Worm (Caenorhabditis elegans) whole organism, L2 larva: ENCODE results near the gene cdk-5.
"Not testable (repeated sequence)": the region's sequence is repeated elsewhere in the genome, so short reads cannot be mapped to it uniquely, and the experiment has no call there.

Source experiments
- C34F6.9 ChIP-seq: fragments of 150-350 bp; optimal IDR thresholded peaks from 2 replicates; lab custom pipeline; 2014; ENCODE audit warnings: missing biosample characterization, missing genetic modification characterization
- F13H6.1 ChIP-seq: sonication (generic microtip); optimal IDR thresholded peaks from 2 replicates; lab custom pipeline; 2016; ENCODE audit warnings: missing genetic modification characterization, missing compliant biosample characterization
- Y55F3AM.14 ChIP-seq: fragments of 200-800 bp; sonication (Bioruptor generic); optimal IDR thresholded peaks from 2 replicates; lab custom pipeline; 2018; ENCODE audit warnings: mild to moderate bottlenecking, missing genetic modification characterization, missing compliant biosample characterization
- alr-1 ChIP-seq: fragments of 150-350 bp; optimal IDR thresholded peaks from 2 replicates; lab custom pipeline; 2014; ENCODE audit warnings: missing biosample characterization, missing genetic modification characterization
- aly-2 ChIP-seq: fragments of 150-350 bp; optimal IDR thresholded peaks from 2 replicates; lab custom pipeline; 2014; ENCODE audit warnings: missing biosample characterization, missing genetic modification characterization
- ama-1 ChIP-seq: fragments of 150-350 bp; optimal IDR thresholded peaks from 2 replicates; lab custom pipeline; 2018; ENCODE audit warnings: inconsistent platforms
- blmp-1 ChIP-seq: sonication (generic microtip); optimal IDR thresholded peaks from 2 replicates; lab custom pipeline; 2017; ENCODE audit warnings: missing genetic modification characterization, mild to moderate bottlenecking, missing compliant biosample characterization, antibody characterized with exemption, moderate library complexity; ENCODE audit not compliant: insufficient read depth
- ceh-16 ChIP-seq: fragments of 150-350 bp; optimal IDR thresholded peaks from 2 replicates; lab custom pipeline; 2014; ENCODE audit warnings: missing biosample characterization, missing genetic modification characterization
- ceh-82 ChIP-seq: fragments of 150-350 bp; optimal IDR thresholded peaks from 2 replicates; lab custom pipeline; 2014; ENCODE audit warnings: missing biosample characterization, missing genetic modification characterization
- egl-27 ChIP-seq: sonication (generic microtip); optimal IDR thresholded peaks from 3 replicates; lab custom pipeline; 2017; ENCODE audit warnings: missing biosample characterization, missing genetic modification reagents, missing genetic modification characterization
- elt-1 ChIP-seq: fragments of 150-350 bp; optimal IDR thresholded peaks from 2 replicates; lab custom pipeline; 2014; ENCODE audit warnings: missing biosample characterization, missing genetic modification characterization
- elt-3 ChIP-seq: sonication (generic microtip); optimal IDR thresholded peaks from 2 replicates; lab custom pipeline; 2017; ENCODE audit warnings: missing biosample characterization, missing genetic modification characterization
- fos-1 ChIP-seq: fragments of 150-350 bp; optimal IDR thresholded peaks from 2 replicates; lab custom pipeline; 2014; ENCODE audit warnings: missing biosample characterization, missing genetic modification characterization
- lin-11 ChIP-seq: fragments of 150-350 bp; sonication (generic microtip); optimal IDR thresholded peaks from 2 replicates; lab custom pipeline; 2014; ENCODE audit warnings: missing biosample characterization, missing genetic modification characterization, inconsistent platforms, mixed read lengths
- lin-13 ChIP-seq: fragments of 150-350 bp; optimal IDR thresholded peaks from 2 replicates; lab custom pipeline; 2014; ENCODE audit warnings: missing biosample characterization, missing genetic modification reagents, missing genetic modification characterization
- lin-39 ChIP-seq: fragments of 150-350 bp; optimal IDR thresholded peaks from 2 replicates; lab custom pipeline; 2014; ENCODE audit warnings: missing biosample characterization, missing genetic modification reagents, missing genetic modification characterization
- mbf-1 ChIP-seq: sonication (generic microtip); optimal IDR thresholded peaks from 2 replicates; lab custom pipeline; 2017; ENCODE audit warnings: missing biosample characterization, missing genetic modification characterization
- mdl-1 ChIP-seq, 2 experiments: fragments of 150-350 bp in 1 of 2; sonication (generic microtip) in 1 of 2; optimal IDR thresholded peaks; 2 replicates each; lab custom pipeline; 2017; ENCODE audit warnings: missing biosample characterization in 2 of 2, missing genetic modification characterization in 2 of 2
- nhr-12 ChIP-seq: fragments of 150-350 bp; optimal IDR thresholded peaks from 2 replicates; lab custom pipeline; 2014; ENCODE audit warnings: missing biosample characterization, missing genetic modification characterization
- nhr-129 ChIP-seq: fragments of 150-350 bp; optimal IDR thresholded peaks from 2 replicates; lab custom pipeline; 2014; ENCODE audit warnings: missing biosample characterization, missing genetic modification characterization
- nhr-21 ChIP-seq: fragments of 150-350 bp; optimal IDR thresholded peaks from 2 replicates; lab custom pipeline; 2014; ENCODE audit warnings: missing biosample characterization, missing genetic modification characterization
- nhr-23 ChIP-seq: fragments of 150-350 bp; optimal IDR thresholded peaks from 2 replicates; lab custom pipeline; 2014; ENCODE audit warnings: missing biosample characterization, missing genetic modification reagents, missing genetic modification characterization
- nhr-237 ChIP-seq: fragments of 150-350 bp; optimal IDR thresholded peaks from 2 replicates; lab custom pipeline; 2014; ENCODE audit warnings: missing biosample characterization, missing genetic modification characterization
- nhr-25 ChIP-seq: fragments of 150-350 bp; sonication (generic microtip); optimal IDR thresholded peaks from 3 replicates; lab custom pipeline; 2014; ENCODE audit warnings: missing biosample characterization, missing genetic modification characterization
- nhr-6 ChIP-seq: fragments of 150-350 bp; optimal IDR thresholded peaks from 2 replicates; lab custom pipeline; 2014; ENCODE audit warnings: missing biosample characterization, missing genetic modification characterization
- peb-1 ChIP-seq: fragments of 150-350 bp; optimal IDR thresholded peaks from 2 replicates; lab custom pipeline; 2014; ENCODE audit warnings: missing biosample characterization, missing genetic modification characterization
- sem-4 ChIP-seq: fragments of 150-350 bp; optimal IDR thresholded peaks from 2 replicates; lab custom pipeline; 2014; ENCODE audit warnings: missing biosample characterization, missing genetic modification reagents, missing genetic modification characterization
- skn-1 ChIP-seq: sonication (generic microtip); optimal IDR thresholded peaks from 2 replicates; lab custom pipeline; 2017; ENCODE audit warnings: missing biosample characterization, missing genetic modification characterization
- sma-3 ChIP-seq: sonication (generic microtip); optimal IDR thresholded peaks from 2 replicates; lab custom pipeline; 2016; ENCODE audit warnings: missing genetic modification reagents, missing genetic modification characterization, missing compliant biosample characterization
- sma-9 ChIP-seq, 2 experiments: fragments of 150-350 bp in 1 of 2; sonication (generic microtip) in 1 of 2; optimal IDR thresholded peaks; 2 replicates each; lab custom pipeline; 2014 to 2016; ENCODE audit warnings: missing genetic modification characterization in 2 of 2, mild to moderate bottlenecking in 1 of 2, missing biosample characterization in 1 of 2, missing compliant biosample characterization in 1 of 2, missing genetic modification reagents in 1 of 2, moderate library complexity in 1 of 2
- unc-39 ChIP-seq: fragments of 150-350 bp; optimal IDR thresholded peaks from 2 replicates; lab custom pipeline; 2014; ENCODE audit warnings: missing biosample characterization, missing genetic modification characterization
- unc-55 ChIP-seq: fragments of 150-350 bp; sonication (generic microtip); optimal IDR thresholded peaks from 3 replicates; lab custom pipeline; 2014; ENCODE audit warnings: missing biosample characterization, missing genetic modification reagents, missing genetic modification characterization
- unc-62 ChIP-seq: fragments of 150-350 bp; optimal IDR thresholded peaks from 2 replicates; lab custom pipeline; 2014; ENCODE audit warnings: missing biosample characterization, missing genetic modification reagents, missing genetic modification characterization
- ztf-1 ChIP-seq: fragments of 200-800 bp; sonication (Bioruptor generic); conservative IDR thresholded peaks from 2 replicates; pipeline ENCODE4 v1.3.6; 2022; ENCODE audit warnings: missing genetic modification characterization, missing compliant biosample characterization
- ztf-4 ChIP-seq: fragments of 150-350 bp; optimal IDR thresholded peaks from 2 replicates; lab custom pipeline; 2014; ENCODE audit warnings: missing biosample characterization, missing genetic modification characterization

cdk-5 gene

DNA sequence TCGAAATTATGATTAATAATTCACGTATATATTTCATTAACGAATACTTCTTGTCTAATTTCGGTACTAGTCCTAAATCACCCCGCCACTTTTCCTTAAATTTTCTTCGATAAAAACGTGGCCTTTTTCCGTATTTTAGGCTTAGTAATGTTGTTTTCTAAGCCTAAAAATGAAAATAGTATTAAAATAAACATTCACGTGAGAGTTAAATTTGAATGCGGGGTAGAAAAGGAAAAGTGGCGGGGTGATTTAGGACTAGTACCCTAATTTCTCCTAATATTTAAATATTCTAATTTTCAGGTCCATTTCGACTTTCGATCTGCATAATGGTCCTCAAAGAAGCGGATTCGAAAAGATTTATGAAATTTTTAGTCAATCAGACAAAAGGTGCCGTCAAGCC is 32.8 kb upstream of the cdk-5 start, which contains the start of gene T28A8.6:
Gene T28A8.6 (plus strand): TSS at position 301 of the 400 bp plus-strand sequence.
- TF ChIP-seq C34F6.9 (tag; lab: Kevin White, UChicago); egl-27 (tag; lab: Kevin White, UChicago); Y55F3AM.14 (GFP tag; lab: Kevin White, UChicago): not testable (repeated sequence)

DNA sequence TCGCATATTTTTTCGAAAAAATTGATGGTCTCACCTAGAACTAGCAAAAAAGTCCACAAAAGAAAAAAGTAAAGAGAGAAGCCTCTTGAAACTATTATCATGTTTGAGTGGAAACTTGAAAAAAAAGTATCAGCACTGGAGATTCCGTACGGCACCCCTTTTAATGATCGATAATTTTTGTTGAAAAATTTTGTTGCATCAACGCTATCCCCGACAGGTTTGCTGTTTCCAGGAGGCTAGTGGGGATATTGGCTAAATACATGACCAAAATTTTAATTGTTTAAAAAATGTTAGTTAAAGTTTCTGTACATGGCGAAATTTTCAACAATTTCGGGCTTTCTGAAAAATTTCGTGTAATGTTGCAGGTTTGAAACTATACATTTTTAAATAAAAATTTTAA is 29.4 kb upstream of the cdk-5 start, which contains the start of gene T28A8.2:
Gene T28A8.2 (minus strand): TSS at position 101 of the 400 bp plus-strand sequence.
- no peak for TF ChIP-seq peb-1 (tag; lab: Kevin White, UChicago)
- TF ChIP-seq aly-2 (tag; lab: Kevin White, UChicago), result no peak
- TF ChIP-seq ceh-82 (tag; lab: Kevin White, UChicago), result no peak
- TF ChIP-seq lin-11 (tag; lab: Kevin White, UChicago), result no peak
- no peak for TF ChIP-seq fos-1 (tag; lab: Kevin White, UChicago)
- no peak for TF ChIP-seq lin-13 (GFP tag; lab: Kevin White, UChicago)
- no peak for TF ChIP-seq unc-39 (tag; lab: Kevin White, UChicago)
- no peak for TF ChIP-seq ztf-1 (GFP tag; lab: Robert Waterston, UW)
- TF ChIP-seq unc-55, result no peak
- no peak for TF ChIP-seq mdl-1 (tag; optimal IDR thresholded peaks at IDR 0.05; lab: Kevin White, UChicago)
- no peak for TF ChIP-seq sem-4 (tag; lab: Kevin White, UChicago)
- no peak for TF ChIP-seq nhr-129 (tag; lab: Kevin White, UChicago)
- TF ChIP-seq lin-39 (tag; lab: Kevin White, UChicago), result no peak
- no peak for TF ChIP-seq ztf-4 (tag; lab: Kevin White, UChicago)

DNA sequence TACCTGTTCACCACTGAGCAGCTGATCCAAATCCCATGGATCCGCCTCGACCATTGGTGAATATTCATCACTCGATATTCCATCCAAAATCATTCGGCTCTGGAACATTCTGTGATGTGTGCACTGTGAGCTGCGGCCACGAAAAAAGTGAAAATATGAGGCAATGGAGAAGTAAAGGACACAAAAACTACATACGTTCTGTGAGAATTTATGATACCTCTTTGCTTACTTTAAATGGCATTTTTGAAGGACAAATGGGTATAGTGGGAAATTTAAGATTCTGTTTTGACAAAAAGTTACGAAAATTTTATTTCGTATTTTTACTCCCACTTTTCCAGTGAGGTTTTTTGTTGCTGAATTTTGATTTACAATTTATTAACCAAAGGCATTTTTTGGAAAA is 26.2 kb upstream of the cdk-5 start, which contains the start of gene twk-40:
Gene twk-40 (minus strand): TSS at position 101 of the 400 bp plus-strand sequence.
- no peak for TF ChIP-seq unc-62
- TF ChIP-seq elt-1 (tag; lab: Kevin White, UChicago), result no peak
- no peak for TF ChIP-seq alr-1 (tag; lab: Kevin White, UChicago)
- TF ChIP-seq blmp-1, result no peak
- no peak for TF ChIP-seq skn-1 (tag; lab: Kevin White, UChicago)
- TF ChIP-seq, all 48 proteins: peak for 0

DNA sequence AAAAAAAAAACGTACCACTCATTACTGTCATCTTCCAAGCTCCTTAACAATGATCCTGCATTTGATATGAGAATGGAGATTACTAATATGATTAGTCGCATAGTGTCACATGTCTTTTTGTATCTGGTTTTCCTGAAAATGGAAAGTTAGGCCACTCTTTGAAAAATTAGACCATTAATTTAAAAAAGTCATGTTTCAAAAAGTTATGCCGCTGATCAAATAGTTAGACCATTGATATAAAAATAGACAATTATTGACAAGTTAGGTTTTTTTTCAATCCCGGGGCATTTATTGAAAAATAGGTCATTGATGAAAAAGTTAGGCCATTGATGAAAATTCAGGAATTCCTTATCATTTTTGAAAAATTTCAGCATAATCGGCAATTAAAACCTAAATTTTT is 17.9 kb upstream of the cdk-5 start, which contains the start of gene acc-4:
Gene acc-4 (minus strand): TSS at position 101 of the 400 bp plus-strand sequence.
- TF ChIP-seq sma-9 (GFP tag; optimal IDR thresholded peaks at IDR 0.05; lab: Kevin White, UChicago) (no peak), sma-9 (tag; optimal IDR thresholded peaks at IDR 0.05; lab: Kevin White, UChicago) (no peak), mbf-1 (no peak), ceh-16 (no peak)

DNA sequence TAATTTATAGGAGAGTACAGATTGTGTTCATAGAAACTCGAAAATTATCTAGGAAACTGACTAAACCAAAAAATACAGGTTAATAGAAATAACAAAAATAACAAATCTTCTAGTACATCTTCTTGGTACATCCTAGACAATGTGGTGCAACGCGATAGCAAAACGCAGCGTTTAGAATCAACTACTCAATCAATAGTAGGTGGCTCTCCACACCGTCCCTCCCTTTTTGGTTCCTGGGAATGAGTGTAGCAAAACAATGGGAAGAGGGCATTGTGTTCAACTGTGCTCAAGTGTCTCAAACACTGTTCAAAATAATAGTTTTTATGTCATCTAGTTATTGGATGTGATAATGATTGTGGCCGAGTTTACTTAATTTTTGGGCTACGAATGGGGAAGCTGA is 10.5 kb upstream of the cdk-5 start, which contains the start of gene T27E9.6:
Gene T27E9.6 (minus strand): TSS at position 101 of the 400 bp plus-strand sequence.
- TF ChIP-seq nhr-21 (tag; lab: Kevin White, UChicago), result no peak
- no peak for TF ChIP-seq unc-55
- no peak for TF ChIP-seq C34F6.9 (tag; lab: Kevin White, UChicago)
- no peak for TF ChIP-seq nhr-25 (tag; lab: Kevin White, UChicago)
- TF ChIP-seq ztf-4 (tag; lab: Kevin White, UChicago), result no peak
- no peak for TF ChIP-seq nhr-6 (tag; lab: Kevin White, UChicago)
- no peak for TF ChIP-seq sma-3 (GFP tag; lab: Kevin White, UChicago)
- no peak for TF ChIP-seq F13H6.1 (tag; lab: Kevin White, UChicago)
- TF ChIP-seq elt-3 (tag; lab: Kevin White, UChicago), result no peak
- no peak for TF ChIP-seq nhr-12

DNA sequence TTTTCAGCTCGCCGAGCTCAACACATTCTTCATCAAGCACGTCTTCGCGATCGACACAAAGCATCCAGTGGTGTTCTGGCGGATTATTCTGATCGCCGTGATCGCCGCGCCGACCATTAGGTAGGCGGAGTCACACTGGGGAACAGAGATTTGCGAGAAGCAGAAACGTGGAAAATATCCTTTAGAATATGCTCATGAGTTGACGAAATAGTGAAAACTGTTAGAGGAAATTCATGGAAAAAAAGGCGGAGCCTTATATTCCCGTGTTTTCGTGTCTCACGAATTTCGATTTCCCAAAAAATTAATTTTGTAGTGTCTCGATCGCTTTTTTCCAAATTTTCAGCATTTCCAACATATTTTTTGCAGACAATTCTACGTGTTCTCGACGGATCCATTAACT is 8.3 kb upstream of the cdk-5 start:
- TF ChIP-seq nhr-237 (tag; lab: Kevin White, UChicago) (no peak), egl-27 (tag; lab: Kevin White, UChicago) (no peak), F13H6.1 (tag; lab: Kevin White, UChicago) (no peak), ama-1 (lab: Kevin White, UChicago) (no peak), nhr-23 (tag; lab: Kevin White, UChicago) (no peak)
